Worm (Caenorhabditis elegans) whole organism, young adult: Measurements from ENCODE around the gene F57G12.2.
A peak's percentile ranks its signal among the peaks of the same experiment; 100 is the strongest.

Experiments used
- B0261.1 ChIP-seq: sonication (generic microtip); optimal IDR thresholded peaks from 2 replicates; lab custom pipeline; 2016; ENCODE audit warnings: mild to moderate bottlenecking, missing genetic modification characterization, moderate library complexity, missing compliant biosample characterization
- F33H1.4 ChIP-seq: fragments of 200-800 bp; sonication (Bioruptor generic); IDR thresholded peaks from 2 replicates; pipeline ENCODE4 v1.3.6; 2022; ENCODE audit warnings: missing genetic modification reagents, missing genetic modification characterization, missing compliant biosample characterization
- F57C9.4 ChIP-seq: sonication (generic microtip); optimal IDR thresholded peaks from 2 replicates; lab custom pipeline; 2017; ENCODE audit warnings: mild to moderate bottlenecking, missing genetic modification characterization, missing compliant biosample characterization
- K12H6.12 ChIP-seq: fragments of 200-800 bp; sonication (Bioruptor generic); optimal IDR thresholded peaks from 2 replicates; lab custom pipeline; 2018; ENCODE audit warnings: mild to moderate bottlenecking, missing genetic modification characterization, missing compliant biosample characterization
- Y56A3A.18 ChIP-seq: fragments of 200-800 bp; sonication (Bioruptor generic); IDR thresholded peaks from 2 replicates; pipeline ENCODE4 v1.3.6; 2022; ENCODE audit warnings: missing genetic modification reagents, missing genetic modification characterization, missing compliant biosample characterization
- aptf-3 ChIP-seq: fragments of 200-800 bp; sonication (Bioruptor generic); IDR thresholded peaks from 2 replicates; pipeline ENCODE4 v1.3.6; 2022; ENCODE audit warnings: missing genetic modification characterization, missing compliant biosample characterization
- attf-3 ChIP-seq: fragments of 200-800 bp; sonication (Bioruptor generic); conservative IDR thresholded peaks from 2 replicates; pipeline ENCODE4 v1.3.6; 2022; ENCODE audit warnings: missing genetic modification reagents, missing genetic modification characterization, missing compliant biosample characterization
- bed-1 ChIP-seq: fragments of 200-800 bp; sonication (Bioruptor generic); IDR thresholded peaks from 2 replicates; pipeline ENCODE4 v1.3.6; 2022; ENCODE audit warnings: missing genetic modification reagents, missing genetic modification characterization, missing compliant biosample characterization
- ccch-3 ChIP-seq: fragments of 200-800 bp; sonication (Bioruptor generic); optimal IDR thresholded peaks from 2 replicates; lab custom pipeline; 2018; ENCODE audit warnings: mild to moderate bottlenecking, missing genetic modification characterization, missing compliant biosample characterization
- cebp-1 ChIP-seq, 2 experiments: fragments of 200-800 bp in 1 of 2; sonication (Bioruptor generic) in 1 of 2; sonication (generic microtip) in 1 of 2; IDR thresholded peaks in 1 of 2; optimal IDR thresholded peaks in 1 of 2; 2 replicates each; pipeline versions ENCODE4 v1.3.6 to Lab custom; 2017 to 2022; ENCODE audit warnings: missing compliant biosample characterization in 2 of 2, missing genetic modification characterization in 2 of 2, mild to moderate bottlenecking in 1 of 2, missing genetic modification reagents in 1 of 2, moderate library complexity in 1 of 2
- ceh-40 ChIP-seq: fragments of 200-800 bp; sonication (Bioruptor generic); IDR thresholded peaks from 2 replicates; pipeline ENCODE4 v1.3.6; 2022; ENCODE audit warnings: missing genetic modification characterization, missing compliant biosample characterization
- ceh-58 ChIP-seq: fragments of 200-800 bp; sonication (Bioruptor generic); IDR thresholded peaks from 2 replicates; pipeline ENCODE4 v1.3.6; 2022; ENCODE audit warnings: missing genetic modification characterization, missing compliant biosample characterization
- ekl-4 ChIP-seq: fragments of 200-800 bp; sonication (Bioruptor generic); IDR thresholded peaks from 2 replicates; pipeline ENCODE4 v1.3.6; 2022; ENCODE audit warnings: missing genetic modification reagents, missing genetic modification characterization, missing compliant biosample characterization
- him-1 ChIP-seq: sonication (generic microtip); optimal IDR thresholded peaks from 2 replicates; lab custom pipeline; 2016; ENCODE audit warnings: missing genotype, missing genetic modification reagents, missing genetic modification characterization, missing compliant biosample characterization
- hsf-1 ChIP-seq: fragments of 200-800 bp; sonication (Bioruptor generic); IDR thresholded peaks from 2 replicates; pipeline ENCODE4 v1.3.6; 2022; ENCODE audit warnings: missing genetic modification reagents, missing genetic modification characterization, missing compliant biosample characterization
- lin-54 ChIP-seq: fragments of 200-800 bp; sonication (Bioruptor generic); optimal IDR thresholded peaks from 2 replicates; lab custom pipeline; 2018; ENCODE audit warnings: mild to moderate bottlenecking, missing genetic modification characterization, missing compliant biosample characterization
- lsy-27 ChIP-seq: sonication (generic microtip); optimal IDR thresholded peaks from 2 replicates; lab custom pipeline; 2017; ENCODE audit warnings: missing genetic modification characterization, mild to moderate bottlenecking, missing compliant biosample characterization, antibody characterized with exemption, missing genotype, borderline replicate concordance; ENCODE audit not compliant: insufficient read depth
- mxl-1 ChIP-seq: sonication (generic microtip); optimal IDR thresholded peaks from 2 replicates; lab custom pipeline; 2016; ENCODE audit warnings: missing genetic modification characterization, missing compliant biosample characterization
- nfya-1 ChIP-seq: sonication (generic microtip); optimal IDR thresholded peaks from 2 replicates; lab custom pipeline; 2017; ENCODE audit warnings: antibody characterized with exemption, missing compliant biosample characterization, missing genetic modification characterization, borderline replicate concordance; ENCODE audit not compliant: insufficient read depth
- nfya-2 ChIP-seq: fragments of 200-800 bp; sonication (Bioruptor generic); IDR thresholded peaks from 2 replicates; pipeline ENCODE4 v1.3.6; 2022; ENCODE audit warnings: missing genetic modification reagents, missing genetic modification characterization, missing compliant biosample characterization
- nhr-80 ChIP-seq: sonication (generic microtip); optimal IDR thresholded peaks from 2 replicates; lab custom pipeline; 2016; ENCODE audit warnings: missing genetic modification characterization, missing compliant biosample characterization
- nhr-90 ChIP-seq: sonication (generic microtip); optimal IDR thresholded peaks from 2 replicates; lab custom pipeline; 2016; ENCODE audit warnings: missing genotype, mild to moderate bottlenecking, missing genetic modification characterization, missing compliant biosample characterization
- pbrm-1 ChIP-seq: fragments of 200-800 bp; sonication (Bioruptor generic); IDR thresholded peaks from 2 replicates; pipeline ENCODE4 v1.3.6; 2022; ENCODE audit warnings: missing genetic modification reagents, missing genetic modification characterization, missing compliant biosample characterization
- repo-1 ChIP-seq: sonication (generic microtip); optimal IDR thresholded peaks from 2 replicates; lab custom pipeline; 2017; ENCODE audit warnings: mild to moderate bottlenecking, missing genetic modification characterization, missing compliant biosample characterization
- sdz-38 ChIP-seq: sonication (generic microtip); optimal IDR thresholded peaks from 2 replicates; lab custom pipeline; 2016; ENCODE audit warnings: missing genotype, missing genetic modification characterization, missing compliant biosample characterization
- snpc-1.1 ChIP-seq: sonication (generic microtip); optimal IDR thresholded peaks from 2 replicates; lab custom pipeline; 2017; ENCODE audit warnings: missing genetic modification characterization, mild to moderate bottlenecking, missing compliant biosample characterization, antibody characterized with exemption, moderate library complexity, missing genotype, missing genetic modification reagents; ENCODE audit not compliant: insufficient read depth
- snpc-1.3 ChIP-seq: sonication (generic microtip); optimal IDR thresholded peaks from 2 replicates; lab custom pipeline; 2017; ENCODE audit warnings: missing genetic modification characterization, mild to moderate bottlenecking, missing compliant biosample characterization, antibody characterized with exemption, moderate library complexity, missing genotype, missing genetic modification reagents; ENCODE audit not compliant: insufficient read depth
- snpc-4 ChIP-seq, 5 experiments: fragments of 150-350 bp in 1 of 5; sonication (generic microtip) in 4 of 5; optimal IDR thresholded peaks; 2 replicates each; lab custom pipeline; 2014 to 2018; ENCODE audit warnings: missing genetic modification characterization in 5 of 5, missing biosample characterization in 3 of 5, antibody characterized with exemption in 2 of 5, mild to moderate bottlenecking in 2 of 5, missing compliant biosample characterization in 2 of 5, missing genotype in 2 of 5, moderate library complexity in 2 of 5, missing genetic modification reagents in 1 of 5
- somi-1 ChIP-seq: fragments of 200-800 bp; sonication (Bioruptor generic); optimal IDR thresholded peaks from 2 replicates; lab custom pipeline; 2018; ENCODE audit warnings: mild to moderate bottlenecking, missing genetic modification characterization, missing compliant biosample characterization
- tbp1 ChIP-seq: fragments of 200-800 bp; sonication (Bioruptor generic); optimal IDR thresholded peaks from 2 replicates; lab custom pipeline; 2018; ENCODE audit warnings: mild to moderate bottlenecking, missing genetic modification characterization, missing compliant biosample characterization
- tlf-1 ChIP-seq: fragments of 200-800 bp; sonication (Bioruptor generic); optimal IDR thresholded peaks from 2 replicates; lab custom pipeline; 2018; ENCODE audit warnings: mild to moderate bottlenecking, missing genetic modification characterization, missing compliant biosample characterization
- unc-62 ChIP-seq: fragments of 150-350 bp; optimal IDR thresholded peaks from 2 replicates; lab custom pipeline; 2014; ENCODE audit warnings: missing biosample characterization, missing genetic modification reagents, missing genetic modification characterization
- zim-3 ChIP-seq: sonication (generic microtip); optimal IDR thresholded peaks from 2 replicates; lab custom pipeline; 2017; ENCODE audit warnings: mild to moderate bottlenecking, missing genetic modification characterization, moderate library complexity, missing compliant biosample characterization
- ztf-3 ChIP-seq: fragments of 200-800 bp; sonication (Bioruptor generic); optimal IDR thresholded peaks from 2 replicates; lab custom pipeline; 2018; ENCODE audit warnings: mild to moderate bottlenecking, missing genetic modification characterization, missing compliant biosample characterization

F57G12.2 gene

DNA sequence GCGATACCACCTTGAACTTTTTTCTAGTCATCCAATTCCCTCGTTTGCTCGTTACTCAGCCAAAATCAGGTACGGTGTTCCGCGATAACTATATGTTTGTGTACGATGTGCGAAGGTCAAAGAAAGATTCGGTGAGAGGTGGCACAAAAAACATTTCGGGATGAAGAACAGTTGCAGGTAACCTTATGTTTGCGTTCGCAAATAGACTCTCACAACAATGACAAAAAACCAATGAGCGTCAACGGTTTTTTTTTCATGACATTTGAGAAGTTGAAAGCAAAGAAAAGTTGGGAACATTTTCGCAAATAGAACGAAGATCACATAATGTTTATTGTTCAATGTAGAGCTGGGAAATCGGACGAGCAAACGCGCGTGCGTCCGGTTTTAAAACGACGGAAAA is 2.8 kb upstream of the F57G12.2 start:
- TF ChIP-seq ceh-40 (no peak), ztf-3 (GFP tag; lab: Kevin White, UChicago) (no peak), B0261.1 (tag; lab: Kevin White, UChicago) (no peak), ccch-3 (GFP tag; lab: Kevin White, UChicago) (no peak), tbp1 (GFP tag; lab: Kevin White, UChicago) (no peak), nfya-2 (GFP tag; lab: Robert Waterston, UW) (no peak), hsf-1 (no peak), lsy-27 (tag; lab: Kevin White, UChicago) (no peak), nhr-80 (tag; lab: Kevin White, UChicago) (no peak)

DNA sequence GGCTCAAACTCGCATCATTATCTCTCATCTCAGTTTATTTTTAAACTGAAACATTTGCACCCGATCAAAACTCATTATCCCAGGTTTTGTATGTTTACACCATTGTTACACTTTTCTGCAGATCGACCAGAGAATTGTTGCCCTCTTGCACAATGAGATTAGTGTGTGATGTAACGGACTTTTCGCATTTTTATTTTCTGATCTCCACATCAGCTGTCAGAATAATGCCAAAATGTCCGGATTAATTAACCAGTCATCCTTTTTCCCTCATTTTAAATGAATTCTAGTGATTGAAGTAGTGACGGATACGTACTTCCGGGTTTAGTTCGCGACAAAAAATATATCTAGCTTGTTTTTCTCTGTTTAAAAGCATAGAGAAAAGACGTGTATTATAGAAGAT is 1.2 kb downstream of the F57G12.2 start:
- no peak for TF ChIP-seq mxl-1 (tag; lab: Kevin White, UChicago)
- no peak for TF ChIP-seq snpc-1.3 (tag; lab: Kevin White, UChicago)

ce11 chrX:12154055-12154898 is 5.6 kb downstream of the F57G12.2 start, which contains the start of gene mfsd-11:
TSS of gene mfsd-11 (minus strand) at chrX:12154105.
- TF ChIP-seq nhr-80 (tag; lab: Kevin White, UChicago), result peak; percentile 9
- no peak for TF ChIP-seq tlf-1

ce11 chrX:12149638-12150137 is 10.2 kb downstream of the F57G12.2 start, which contains the start of gene znf-474:
TSS of gene znf-474 (plus strand) at chrX:12149924.
- no peak for TF ChIP-seq pbrm-1 (GFP tag; lab: Robert Waterston, UW)
- no peak for TF ChIP-seq zim-3
- no peak for TF ChIP-seq bed-1 (GFP tag; lab: Robert Waterston, UW)
- no peak for TF ChIP-seq F57C9.4 (tag; lab: Kevin White, UChicago)
- no peak for TF ChIP-seq sdz-38 (tag; lab: Kevin White, UChicago)
- TF ChIP-seq repo-1 (tag; lab: Kevin White, UChicago), result no peak
- no peak for TF ChIP-seq somi-1 (GFP tag; lab: Kevin White, UChicago)

DNA sequence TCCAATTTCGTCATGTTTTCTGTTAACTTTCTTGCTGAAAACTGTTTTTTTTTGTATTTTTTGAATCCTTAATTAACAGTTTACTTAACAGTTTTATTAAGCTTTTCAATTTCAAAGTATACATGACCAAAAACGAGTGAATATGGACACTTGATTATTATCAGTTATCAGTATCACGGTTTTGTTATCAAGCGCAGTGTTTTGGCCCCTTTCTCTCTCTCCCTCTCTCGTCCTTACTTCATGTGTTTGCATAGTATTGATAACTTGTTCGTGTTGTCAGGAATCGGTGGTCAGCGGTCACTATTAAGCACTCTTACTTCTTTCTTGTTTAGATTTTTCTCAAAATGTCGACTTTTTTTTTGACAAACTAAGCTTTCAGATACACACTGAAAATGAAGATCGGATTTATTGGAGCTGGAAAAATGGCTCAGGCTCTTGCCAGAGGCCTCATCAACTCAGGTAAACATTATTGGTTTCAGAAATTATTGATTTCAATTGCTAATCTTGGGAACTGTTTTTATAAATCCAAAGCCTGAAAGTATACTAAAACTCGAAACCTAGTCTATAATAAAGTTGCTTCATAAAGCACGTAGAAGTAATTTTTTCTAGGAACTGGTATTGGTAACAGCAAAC is 13.3 kb downstream of the F57G12.2 start, which contains the start of gene pycr-1:
Gene pycr-1 (plus strand): TSS at position 380 of the 633 bp plus-strand sequence.
- TF ChIP-seq nhr-80 (tag; lab: Kevin White, UChicago) (peak; percentile 63), snpc-4 (GFP tag; optimal IDR thresholded peaks at IDR 0.05; lab: Kevin White, UChicago) (no peak), snpc-4 (tag; optimal IDR thresholded peaks at IDR 0.05; lab: Kevin White, UChicago) (no peak)
- TF ChIP-seq, all 124 proteins: peak for 1

ce11 chrX:12145919-12146318 is 13.9 kb downstream of the F57G12.2 start:
- no peak for TF ChIP-seq him-1 (tag; lab: Kevin White, UChicago)
- no peak for TF ChIP-seq F33H1.4 (GFP tag; lab: Robert Waterston, UW)
- no peak for TF ChIP-seq nfya-1 (tag; lab: Kevin White, UChicago)
- no peak for TF ChIP-seq unc-62
- no peak for TF ChIP-seq ekl-4 (GFP tag; lab: Robert Waterston, UW)
- no peak for TF ChIP-seq nfya-2 (GFP tag; lab: Robert Waterston, UW)
- no peak for TF ChIP-seq nhr-90 (tag; lab: Kevin White, UChicago)
- TF ChIP-seq ceh-58 (GFP tag; lab: Robert Waterston, UW), result no peak
- no peak for TF ChIP-seq K12H6.12 (tag; lab: Kevin White, UChicago)
- no peak for TF ChIP-seq attf-3
- no peak for TF ChIP-seq lsy-27 (tag; lab: Kevin White, UChicago)
- TF ChIP-seq lin-54 (GFP tag; lab: Kevin White, UChicago), result no peak
- no peak for TF ChIP-seq cebp-1 (GFP tag; IDR thresholded peaks at IDR 0.05; lab: Robert Waterston, UW)
- TF ChIP-seq cebp-1 (tag; optimal IDR thresholded peaks at IDR 0.05; lab: Kevin White, UChicago), result no peak
- TF ChIP-seq aptf-3, result no peak
- TF ChIP-seq Y56A3A.18 (GFP tag; lab: Robert Waterston, UW), result no peak
- TF ChIP-seq F57C9.4 (tag; lab: Kevin White, UChicago), result no peak
- TF ChIP-seq snpc-1.1 (tag; lab: Kevin White, UChicago), result no peak
